Worm (Caenorhabditis elegans): ENCODE data around the gene clec-125.

Gene clec-125

DNA sequence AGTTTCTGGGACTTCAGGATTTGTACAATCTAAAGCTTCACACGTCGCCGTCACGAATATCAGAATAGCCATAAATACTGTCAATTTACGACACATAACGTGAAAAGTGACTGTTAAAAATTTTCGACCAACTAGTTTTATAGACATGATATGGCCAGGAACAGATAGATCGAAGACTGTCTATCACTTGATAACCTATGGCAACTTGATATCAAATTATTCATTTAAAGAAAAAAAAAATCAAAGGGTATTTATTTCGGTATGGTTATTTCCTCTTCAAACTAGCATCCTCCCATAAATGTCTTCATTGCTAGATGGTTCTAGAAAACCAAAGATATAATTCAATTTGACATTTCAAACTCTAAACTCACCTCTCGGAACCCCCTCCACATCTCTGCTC, 46.6 kb downstream of the clec-125 start, which contains the start of gene W10G11.3:
Gene W10G11.3, minus strand, starts transcription at position 101 of the 400 bp plus-strand sequence.
- TF ChIP-seq blmp-1 (tag; optimal IDR thresholded peaks at IDR 0.05) (no peak), zip-8 (tag; optimal IDR thresholded peaks at IDR 0.05) (no peak)

DNA sequence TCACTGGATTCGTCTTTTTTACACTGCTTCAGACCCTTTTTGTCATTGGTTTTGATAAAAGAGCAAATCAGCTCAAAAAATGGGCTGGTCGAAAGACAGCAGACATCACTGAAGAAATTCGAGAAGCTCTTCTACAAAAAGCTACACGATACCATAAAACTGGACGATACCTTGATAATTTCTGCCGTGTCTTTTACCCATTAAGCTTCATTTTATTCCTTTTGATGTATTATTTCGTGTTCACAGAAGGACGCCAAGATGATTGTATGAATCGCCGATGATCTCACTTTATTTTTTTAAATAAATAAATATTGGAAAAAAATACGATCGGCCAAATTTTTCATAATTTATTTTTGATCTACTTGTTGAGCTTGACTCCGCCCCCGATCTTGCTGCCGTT, 51.3 kb downstream of the clec-125 start:
- TF ChIP-seq unc-39 (tag; optimal IDR thresholded peaks at IDR 0.05), result no peak
- no peak for TF ChIP-seq elt-3 (tag; optimal IDR thresholded peaks at IDR 0.05)
- no peak for TF ChIP-seq blmp-1 (tag; optimal IDR thresholded peaks at IDR 0.05)
- TF ChIP-seq mep-1 (tag; optimal IDR thresholded peaks at IDR 0.05), result no peak
- TF ChIP-seq nhr-76 (tag; optimal IDR thresholded peaks at IDR 0.05), result no peak
- TF ChIP-seq cnd-1 (tag; optimal IDR thresholded peaks at IDR 0.05), result no peak
- no peak for TF ChIP-seq zip-8 (tag; optimal IDR thresholded peaks at IDR 0.05)
- no peak for TF ChIP-seq drap-1 (GFP tag; optimal IDR thresholded peaks at IDR 0.05)
- no peak for TF ChIP-seq nhr-2 (tag; optimal IDR thresholded peaks at IDR 0.05)
- no peak for TF ChIP-seq ztf-11 (tag; optimal IDR thresholded peaks at IDR 0.05)
- no peak for TF ChIP-seq elt-1 (tag; optimal IDR thresholded peaks at IDR 0.05; ENCODE audit: borderline replicate concordance, insufficient read depth)
- TF ChIP-seq nhr-237 (tag; optimal IDR thresholded peaks at IDR 0.05), result no peak
- no peak for TF ChIP-seq hlh-1 (tag; optimal IDR thresholded peaks at IDR 0.05)
- no peak for TF ChIP-seq lin-13 (tag; optimal IDR thresholded peaks at IDR 0.05)
- no peak for TF ChIP-seq nhr-12 (tag; optimal IDR thresholded peaks at IDR 0.05)
- TF ChIP-seq ceh-83 (GFP tag; optimal IDR thresholded peaks at IDR 0.05), result no peak
- no peak for TF ChIP-seq ham-2 (GFP tag; optimal IDR thresholded peaks at IDR 0.05)

DNA sequence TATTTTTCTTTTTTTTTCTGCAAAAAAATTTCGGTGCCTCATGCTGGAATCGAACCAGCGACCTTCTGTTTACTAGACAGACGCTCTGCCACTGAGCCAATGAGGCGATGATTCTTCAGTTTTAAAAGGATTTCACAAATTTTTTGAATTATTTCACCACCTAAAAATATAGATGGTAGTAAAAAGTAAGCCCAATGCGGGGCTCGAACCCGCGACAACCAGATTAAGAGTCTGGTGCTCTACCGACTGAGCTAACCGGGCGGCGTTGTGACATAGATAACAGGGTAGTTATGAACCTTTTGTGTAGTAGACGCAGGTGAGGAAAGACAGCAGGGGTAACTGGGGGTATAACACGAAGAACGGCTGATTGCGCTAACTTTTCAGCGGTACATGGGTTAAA, 51.8 kb downstream of the clec-125 start:
- TF ChIP-seq ham-2 (GFP tag; optimal IDR thresholded peaks at IDR 0.05) (peak; percentile 41), unc-120 (tag; optimal IDR thresholded peaks at IDR 0.05; ENCODE audit: poor library complexity, severe bottlenecking) (peak; percentile 60), sptf-1 (tag; optimal IDR thresholded peaks at IDR 0.05) (peak; percentile 58), bed-3 (GFP tag; optimal IDR thresholded peaks at IDR 0.05) (peak; percentile 56), mls-2 (tag; optimal IDR thresholded peaks at IDR 0.05) (peak; percentile 4), M03D4.4 (tag; optimal IDR thresholded peaks at IDR 0.05) (peak; percentile 68), tbx-8 (GFP tag; optimal IDR thresholded peaks at IDR 0.05) (peak; percentile 18), ceh-83 (GFP tag; optimal IDR thresholded peaks at IDR 0.05) (peak; percentile 85), cnd-1 (tag; optimal IDR thresholded peaks at IDR 0.05) (peak; percentile 72), ceh-43 (GFP tag; optimal IDR thresholded peaks at IDR 0.05) (peak; percentile 39), drap-1 (GFP tag; optimal IDR thresholded peaks at IDR 0.05) (peak; percentile 52), lin-13 (tag; optimal IDR thresholded peaks at IDR 0.05) (peak; percentile 8), sem-2 (GFP tag; optimal IDR thresholded peaks at IDR 0.05) (peak; percentile 59)

Measured in whole organism, mixed stage, embryonic.